Fruit fly (Drosophila melanogaster): Measurements from ENCODE around the gene ver.

DNA sequence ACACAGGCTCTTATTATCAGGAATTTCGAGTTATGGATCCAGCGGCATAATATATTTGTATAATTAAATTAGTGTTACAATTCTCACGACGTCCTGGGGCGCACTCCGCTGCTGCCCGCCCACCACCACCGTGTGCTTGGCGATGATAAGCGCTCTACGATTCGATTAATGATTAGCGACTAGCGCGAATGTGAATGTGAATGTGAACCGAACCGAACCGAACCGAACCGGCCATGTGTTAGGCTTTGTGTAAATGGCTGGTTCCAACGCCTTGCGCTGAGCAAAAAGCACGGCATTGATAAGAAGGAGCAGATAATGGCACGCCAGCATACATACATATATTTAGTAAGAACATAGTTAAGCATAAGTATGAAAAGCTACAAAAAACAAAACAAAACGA, 4.5 kb upstream of the ver start:
- TF ChIP-seq h (optimal IDR thresholded peaks at IDR 0.05) (no peak), insv (optimal IDR thresholded peaks at IDR 0.05) (no peak), psq (optimal IDR thresholded peaks at IDR 0.05) (no peak)

All from Kc167 (cell line).